Fruit fly (Drosophila melanogaster): ENCODE results near the gene CG12684.

The CG12684 gene

dm6 chrX:4529909-4530308, 41.8 kb downstream of the CG12684 start, which contains the start of gene CG3556 (continued):
- TF ChIP-seq Deaf1 (tag; optimal IDR thresholded peaks at IDR 0.05), result no peak
- peak; percentile 65; the same call in 2 of the 3 replicates for TF ChIP-seq CG34224 (GFP tag; IDR thresholded peaks at IDR 0.05; ENCODE audit: partially characterized antibody)
- no peak for TF ChIP-seq CG16815 (GFP tag; optimal IDR thresholded peaks at IDR 0.05)
- TF ChIP-seq CG8924 (tag; optimal IDR thresholded peaks at IDR 0.05), result no peak
- TF ChIP-seq CG1603 (tag; optimal IDR thresholded peaks at IDR 0.05), result no peak
- TF ChIP-seq CG42726 (GFP tag; IDR thresholded peaks at IDR 0.05; ENCODE audit: partially characterized antibody), result peak; percentile 35; the same call in 1 of the 2 replicates
- no peak for TF ChIP-seq eyg (GFP tag; optimal IDR thresholded peaks at IDR 0.05)
- TF ChIP-seq jing (GFP tag; optimal IDR thresholded peaks at IDR 0.05), result no peak
- peak; percentile 44 for TF ChIP-seq CG2120 (GFP tag; optimal IDR thresholded peaks at IDR 0.05)
- TF ChIP-seq bcd (GFP tag; optimal IDR thresholded peaks at IDR 0.05), result no peak
- no peak for TF ChIP-seq C15 (GFP tag; IDR thresholded peaks at IDR 0.05)
- peak; percentile 85 for TF ChIP-seq phol (tag; optimal IDR thresholded peaks at IDR 0.05)
- TF ChIP-seq Bteb2 (GFP tag; optimal IDR thresholded peaks at IDR 0.05), result no peak
- TF ChIP-seq CG17186 (GFP tag; optimal IDR thresholded peaks at IDR 0.05), result peak; percentile 19
- no peak for TF ChIP-seq Spps (tag; optimal IDR thresholded peaks at IDR 0.05)
- TF ChIP-seq CG13287 (GFP tag; IDR thresholded peaks at IDR 0.05; ENCODE audit: partially characterized antibody), result peak; percentile 78
- no peak for TF ChIP-seq Sry-β (GFP tag; optimal IDR thresholded peaks at IDR 0.05)
- TF ChIP-seq Dp (GFP tag; optimal IDR thresholded peaks at IDR 0.05), result peak; percentile 86
- TF ChIP-seq fd64A (GFP tag; optimal IDR thresholded peaks at IDR 0.05), result no peak
- no peak for TF ChIP-seq Hmx (GFP tag; optimal IDR thresholded peaks at IDR 0.05)
- TF ChIP-seq CTCF (GFP tag; optimal IDR thresholded peaks at IDR 0.05), result peak; percentile 94
- TF ChIP-seq Ets97D (GFP tag; optimal IDR thresholded peaks at IDR 0.05), result peak; percentile 88
- TF ChIP-seq sd (tag; optimal IDR thresholded peaks at IDR 0.05), result no peak
- 0 out of 2 replicates have a peak, but pooled peaks have one; percentile 11 for TF ChIP-seq CG31224 (GFP tag; IDR thresholded peaks at IDR 0.05)
- no peak for TF ChIP-seq Blimp-1 (GFP tag; optimal IDR thresholded peaks at IDR 0.05)
- TF ChIP-seq CG12104 (GFP tag; optimal IDR thresholded peaks at IDR 0.05), result no peak
- TF ChIP-seq al (GFP tag; IDR thresholded peaks at IDR 0.05), result no peak
- TF ChIP-seq Abd-B (GFP tag; optimal IDR thresholded peaks at IDR 0.05), result no peak
- TF ChIP-seq CG32767 (GFP tag; IDR thresholded peaks at IDR 0.05), result no peak
- peak; percentile 59; the same call in 2 of the 3 replicates for TF ChIP-seq ase (GFP tag; IDR thresholded peaks at IDR 0.05)
- peak; percentile 35 for TF ChIP-seq CG6683 (GFP tag; optimal IDR thresholded peaks at IDR 0.05)
- TF ChIP-seq CG43689 (GFP tag; IDR thresholded peaks at IDR 0.05), result no peak
- peak in 1 of 2 experiments; percentile 36 for TF ChIP-seq bsh (GFP tag; optimal IDR thresholded peaks at IDR 0.05)
- TF ChIP-seq CG2678 (tag; optimal IDR thresholded peaks at IDR 0.05), result no peak
- TF ChIP-seq Elba2 (GFP tag; optimal IDR thresholded peaks at IDR 0.05), result no peak
- TF ChIP-seq Aef1 (GFP tag; IDR thresholded peaks at IDR 0.05), result no peak
- no peak for TF ChIP-seq ash1 (GFP tag; optimal IDR thresholded peaks at IDR 0.05)
- peak; percentile 75 for TF ChIP-seq pita (GFP tag; optimal IDR thresholded peaks at IDR 0.05)
- TF ChIP-seq CG17912 (GFP tag; optimal IDR thresholded peaks at IDR 0.05), result no peak
- TF ChIP-seq Meics (GFP tag; optimal IDR thresholded peaks at IDR 0.05), result no peak
- TF ChIP-seq CG12219 (GFP tag; optimal IDR thresholded peaks at IDR 0.05), result no peak
- no peak for TF ChIP-seq CG5180 (GFP tag; optimal IDR thresholded peaks at IDR 0.05)
- no peak for TF ChIP-seq pb (GFP tag; optimal IDR thresholded peaks at IDR 0.05)
- TF ChIP-seq slbo (GFP tag; IDR thresholded peaks at IDR 0.05), result peak; percentile 71
- no peak for TF ChIP-seq mirr (GFP tag; optimal IDR thresholded peaks at IDR 0.05)
- TF ChIP-seq dan (GFP tag; IDR thresholded peaks at IDR 0.05), result no peak
- peak; percentile 14 for TF ChIP-seq Bdp1 (GFP tag; optimal IDR thresholded peaks at IDR 0.05)
- peak; percentile 11; the same call in 1 of the 2 replicates for TF ChIP-seq CG4360 (GFP tag; IDR thresholded peaks at IDR 0.05)
- no peak for TF ChIP-seq fd3F (GFP tag; optimal IDR thresholded peaks at IDR 0.05)
- no peak for TF ChIP-seq unpg (GFP tag; optimal IDR thresholded peaks at IDR 0.05)
- no peak; the same call in 1 of the 2 replicates for TF ChIP-seq lmd (GFP tag; IDR thresholded peaks at IDR 0.05)

Measured in whole organism, embryonic.